Worm (Caenorhabditis elegans) whole organism, L1 larva: ENCODE measurements around the gene F19C6.2.
A peak's percentile ranks its signal among the peaks of the same experiment; 100 is the strongest.

Experiments
- C34B4.2 ChIP-seq: sonication (generic microtip); optimal IDR thresholded peaks from 2 replicates; lab custom pipeline; 2017; ENCODE audit warnings: mild to moderate bottlenecking, missing genetic modification characterization, missing compliant biosample characterization
- Y116A8C.19 ChIP-seq: sonication (generic microtip); optimal IDR thresholded peaks from 2 replicates; lab custom pipeline; 2016; ENCODE audit warnings: missing compliant biosample characterization, missing genetic modification characterization, borderline replicate concordance
- alr-1 ChIP-seq: fragments of 200-800 bp; sonication (Bioruptor generic); optimal IDR thresholded peaks from 2 replicates; lab custom pipeline; 2018; ENCODE audit warnings: borderline replicate concordance, mild to moderate bottlenecking, missing genetic modification characterization, missing compliant biosample characterization
- ama-1 ChIP-seq: fragments of 150-350 bp; optimal IDR thresholded peaks from 2 replicates; lab custom pipeline; 2014
- blmp-1 ChIP-seq: fragments of 150-350 bp; optimal IDR thresholded peaks from 2 replicates; lab custom pipeline; 2014; ENCODE audit warnings: missing biosample characterization, missing genetic modification characterization
- ces-1 ChIP-seq: fragments of 150-350 bp; optimal IDR thresholded peaks from 2 replicates; lab custom pipeline; 2014; ENCODE audit warnings: missing biosample characterization, missing genetic modification reagents, missing genetic modification characterization
- dpl-1 ChIP-seq, 3 experiments: fragments of 150-350 bp in 2 of 3; sonication (generic microtip) in 1 of 3; optimal IDR thresholded peaks; 2 replicates each; lab custom pipeline; 2014 to 2017; ENCODE audit warnings: missing biosample characterization in 3 of 3, missing genetic modification characterization in 3 of 3, missing genetic modification reagents in 3 of 3
- dsc-1 ChIP-seq: sonication (generic microtip); optimal IDR thresholded peaks from 2 replicates; lab custom pipeline; 2016; ENCODE audit warnings: mild to moderate bottlenecking, missing genetic modification characterization, missing compliant biosample characterization
- egl-13 ChIP-seq: sonication (generic microtip); optimal IDR thresholded peaks from 2 replicates; lab custom pipeline; 2016; ENCODE audit warnings: missing genotype, missing genetic modification reagents, missing genetic modification characterization, missing compliant biosample characterization
- elt-3 ChIP-seq, 6 experiments: fragments of 150-350 bp in 1 of 6; sonication (generic microtip); optimal IDR thresholded peaks; 2 replicates each; lab custom pipeline; 2017 to 2018; ENCODE audit warnings: missing biosample characterization in 6 of 6, missing genetic modification characterization in 6 of 6, inconsistent platforms in 1 of 6
- fkh-4 ChIP-seq: sonication (generic microtip); optimal IDR thresholded peaks from 2 replicates; lab custom pipeline; 2016; ENCODE audit warnings: missing compliant biosample characterization, missing genetic modification characterization, borderline replicate concordance
- fkh-8 ChIP-seq: sonication (generic microtip); optimal IDR thresholded peaks from 2 replicates; lab custom pipeline; 2016; ENCODE audit warnings: mild to moderate bottlenecking, missing genetic modification characterization, missing compliant biosample characterization
- fos-1 ChIP-seq: fragments of 150-350 bp; optimal IDR thresholded peaks from 2 replicates; lab custom pipeline; 2014; ENCODE audit warnings: missing biosample characterization, missing genetic modification characterization
- grh-1 ChIP-seq: fragments of 200-800 bp; sonication (Bioruptor generic); IDR thresholded peaks from 2 replicates; pipeline ENCODE4 v1.3.6; 2022; ENCODE audit warnings: missing genetic modification reagents, missing genetic modification characterization, missing compliant biosample characterization
- hlh-4 ChIP-seq: sonication (generic microtip); optimal IDR thresholded peaks from 2 replicates; lab custom pipeline; 2016; ENCODE audit warnings: mild to moderate bottlenecking, missing genetic modification characterization, missing compliant biosample characterization
- isw-1 ChIP-seq: fragments of 200-800 bp; sonication (Bioruptor generic); IDR thresholded peaks from 2 replicates; pipeline ENCODE4 v1.3.6; 2022; ENCODE audit warnings: missing genetic modification characterization, missing compliant biosample characterization
- lin-13 ChIP-seq: fragments of 150-350 bp; optimal IDR thresholded peaks from 2 replicates; lab custom pipeline; 2014; ENCODE audit warnings: missing biosample characterization, missing genetic modification reagents, missing genetic modification characterization
- lin-14 ChIP-seq: fragments of 200-800 bp; sonication (Bioruptor generic); optimal IDR thresholded peaks from 2 replicates; lab custom pipeline; 2018; ENCODE audit warnings: mild to moderate bottlenecking, missing genetic modification characterization, moderate library complexity, missing compliant biosample characterization
- lin-35 ChIP-seq, 2 experiments: fragments of 150-350 bp; optimal IDR thresholded peaks; 2 replicates each; lab custom pipeline; 2014; ENCODE audit warnings: missing biosample characterization in 2 of 2, missing genetic modification characterization in 2 of 2, missing genetic modification reagents in 2 of 2
- lin-39 ChIP-seq: fragments of 150-350 bp; optimal IDR thresholded peaks from 2 replicates; lab custom pipeline; 2014; ENCODE audit warnings: missing biosample characterization, missing genetic modification reagents, missing genetic modification characterization
- lir-3 ChIP-seq: sonication (generic microtip); optimal IDR thresholded peaks from 2 replicates; lab custom pipeline; 2016; ENCODE audit warnings: mild to moderate bottlenecking, missing genetic modification characterization, moderate library complexity, missing compliant biosample characterization; ENCODE audit not compliant: poor library complexity
- lsy-2 ChIP-seq, 2 experiments: fragments of 150-350 bp; optimal IDR thresholded peaks; 2 replicates each; lab custom pipeline; 2014; ENCODE audit warnings: missing biosample characterization in 2 of 2, missing genetic modification characterization in 2 of 2
- nhr-11 ChIP-seq: fragments of 150-350 bp; optimal IDR thresholded peaks from 2 replicates; lab custom pipeline; 2014; ENCODE audit warnings: missing biosample characterization, missing genetic modification characterization
- nhr-19 ChIP-seq: fragments of 200-800 bp; sonication (Bioruptor generic); conservative IDR thresholded peaks from 2 replicates; pipeline ENCODE4 v1.3.6; 2022; ENCODE audit warnings: missing genetic modification characterization, missing compliant biosample characterization
- nhr-20 ChIP-seq: sonication (generic microtip); optimal IDR thresholded peaks from 2 replicates; lab custom pipeline; 2016; ENCODE audit warnings: mild to moderate bottlenecking, missing genetic modification characterization, missing compliant biosample characterization
- nhr-237 ChIP-seq: fragments of 150-350 bp; optimal IDR thresholded peaks from 2 replicates; lab custom pipeline; 2014; ENCODE audit warnings: missing biosample characterization, missing genetic modification characterization
- nhr-28 ChIP-seq: fragments of 150-350 bp; optimal IDR thresholded peaks from 2 replicates; lab custom pipeline; 2014; ENCODE audit warnings: missing biosample characterization, missing genetic modification characterization
- nhr-47 ChIP-seq: sonication (generic microtip); optimal IDR thresholded peaks from 2 replicates; lab custom pipeline; 2016; ENCODE audit warnings: mild to moderate bottlenecking, missing genetic modification characterization, moderate library complexity, missing compliant biosample characterization
- nhr-71 ChIP-seq: sonication (generic microtip); optimal IDR thresholded peaks from 2 replicates; lab custom pipeline; 2016; ENCODE audit warnings: mild to moderate bottlenecking, missing genetic modification characterization, moderate library complexity, missing compliant biosample characterization
- nhr-84 ChIP-seq: sonication (generic microtip); optimal IDR thresholded peaks from 2 replicates; lab custom pipeline; 2017; ENCODE audit warnings: missing biosample characterization, missing genetic modification characterization
- nhr-85 ChIP-seq: sonication (generic microtip); peaks from one replicate; lab custom pipeline; 2016; ENCODE audit warnings: missing genetic modification characterization, inconsistent platforms, missing compliant biosample characterization
- pax-3 ChIP-seq: fragments of 200-800 bp; sonication (Bioruptor generic); optimal IDR thresholded peaks from 2 replicates; lab custom pipeline; 2018; ENCODE audit warnings: mild to moderate bottlenecking, missing genetic modification characterization, moderate library complexity, missing compliant biosample characterization
- pqm-1 ChIP-seq: sonication (generic microtip); optimal IDR thresholded peaks from 3 replicates; lab custom pipeline; 2017; ENCODE audit warnings: missing biosample characterization, missing genetic modification characterization
- rnt-1 ChIP-seq: sonication (generic microtip); optimal IDR thresholded peaks from 2 replicates; lab custom pipeline; 2016; ENCODE audit warnings: mild to moderate bottlenecking, missing genetic modification characterization, moderate library complexity, missing compliant biosample characterization
- snu-23 ChIP-seq: sonication (generic microtip); optimal IDR thresholded peaks from 2 replicates; lab custom pipeline; 2016; ENCODE audit warnings: missing genetic modification characterization, missing compliant biosample characterization
- sox-4 ChIP-seq: sonication (generic microtip); optimal IDR thresholded peaks from 2 replicates; lab custom pipeline; 2016; ENCODE audit warnings: missing genetic modification characterization, missing compliant biosample characterization
- sptf-1 ChIP-seq: fragments of 150-350 bp; optimal IDR thresholded peaks from 2 replicates; lab custom pipeline; 2014; ENCODE audit warnings: missing biosample characterization, missing genetic modification characterization
- swsn-7 ChIP-seq: sonication (generic microtip); optimal IDR thresholded peaks from 2 replicates; lab custom pipeline; 2016; ENCODE audit warnings: missing genetic modification characterization, missing compliant biosample characterization
- unc-86 ChIP-seq: sonication (generic microtip); optimal IDR thresholded peaks from 2 replicates; lab custom pipeline; 2016; ENCODE audit warnings: missing genetic modification characterization, missing compliant biosample characterization
- unc-98 ChIP-seq: fragments of 200-800 bp; sonication (Bioruptor generic); IDR thresholded peaks from 2 replicates; pipeline ENCODE4 v1.3.6; 2022; ENCODE audit warnings: missing genetic modification characterization, missing compliant biosample characterization
- vab-15 ChIP-seq: sonication (generic microtip); optimal IDR thresholded peaks from 2 replicates; lab custom pipeline; 2017; ENCODE audit warnings: missing genotype, mild to moderate bottlenecking, missing genetic modification characterization, missing compliant biosample characterization
- ztf-4 ChIP-seq: fragments of 150-350 bp; optimal IDR thresholded peaks from 2 replicates; lab custom pipeline; 2014; ENCODE audit warnings: missing biosample characterization, missing genetic modification characterization

Gene F19C6.2

DNA sequence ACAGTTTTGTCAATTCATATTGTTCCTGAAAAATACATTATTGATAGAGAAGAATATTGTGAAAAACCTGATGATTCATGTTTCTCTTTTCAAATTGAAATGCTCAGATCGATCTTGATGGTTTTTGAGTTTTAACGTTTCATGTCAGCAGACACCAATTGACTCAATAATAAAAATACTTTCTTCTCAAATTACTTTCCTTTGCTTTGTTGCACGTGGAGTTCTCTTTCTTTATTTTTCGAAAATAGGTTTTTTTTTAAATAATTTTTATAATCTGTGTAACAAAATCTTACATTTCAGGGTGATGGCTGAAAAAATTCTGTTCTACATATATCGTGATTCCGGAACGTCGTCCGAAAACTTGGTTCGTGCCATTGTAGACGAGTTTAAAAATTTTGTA, at the start of gene F19C6.2:
Gene F19C6.2 (plus strand): TSS at position 301 of the 400 bp plus-strand sequence.
- TF ChIP-seq lir-3 (tag; lab: Kevin White, UChicago) (no peak), nhr-84 (no peak), fkh-8 (tag; lab: Kevin White, UChicago) (no peak)

DNA sequence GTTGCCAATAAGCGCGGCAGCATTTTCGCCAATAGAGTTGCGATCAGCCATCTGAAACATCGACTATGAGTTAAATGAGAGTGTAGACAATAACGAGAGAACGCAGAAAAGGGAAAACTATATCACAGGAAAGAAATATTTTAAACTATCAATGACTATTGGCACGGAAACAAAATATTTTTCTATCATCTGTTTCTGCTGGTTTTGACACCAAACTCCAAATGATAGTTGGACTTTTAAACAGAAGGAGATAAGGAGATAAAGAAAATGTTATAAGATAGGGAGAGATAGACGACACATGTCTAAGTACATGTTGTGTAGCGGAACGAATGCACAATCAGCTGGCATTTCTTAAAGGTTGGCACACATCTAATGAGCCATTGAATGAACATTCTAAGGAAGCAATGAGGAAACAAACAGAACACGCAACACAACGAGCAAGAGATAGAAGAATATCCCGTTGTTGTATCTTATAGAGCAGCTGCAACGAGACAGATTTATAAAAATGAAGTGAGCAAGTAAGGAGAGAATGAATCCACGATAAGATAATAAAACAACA, 46.2 kb upstream of the F19C6.2 start, which contains the start of gene cysl-1:
Gene cysl-1 (minus strand): TSS at position 51 of the 559 bp plus-strand sequence.
- TF ChIP-seq sox-4 (tag; lab: Kevin White, UChicago) (peak; percentile 16), nhr-71 (tag; lab: Kevin White, UChicago) (peak; percentile 23), isw-1 (no peak), lin-39 (tag; lab: Kevin White, UChicago) (no peak), pqm-1 (tag; lab: Kevin White, UChicago) (no peak), nhr-11 (tag; lab: Kevin White, UChicago) (no peak), dpl-1 (GFP tag; optimal IDR thresholded peaks at IDR 0.05; lab: Kevin White, UChicago) (no peak), elt-3 (tag; optimal IDR thresholded peaks at IDR 0.05; lab: Kevin White, UChicago) (peak in 1 of 6 experiments; percentile 8), vab-15 (tag; lab: Kevin White, UChicago) (no peak), swsn-7 (tag; lab: Kevin White, UChicago) (no peak), lin-14 (GFP tag; lab: Kevin White, UChicago) (peak; percentile 41), blmp-1 (tag; lab: Kevin White, UChicago) (no peak), unc-98 (GFP tag; lab: Robert Waterston, UW) (no peak), nhr-19 (GFP tag; lab: Robert Waterston, UW) (no peak), ama-1 (lab: Kevin White, UChicago) (no peak), grh-1 (no peak), nhr-237 (tag; lab: Kevin White, UChicago) (no peak), lir-3 (tag; lab: Kevin White, UChicago) (no peak), fos-1 (tag; lab: Kevin White, UChicago) (no peak), alr-1 (no peak), lin-13 (no peak), rnt-1 (peak; percentile 8)
- TF ChIP-seq, all 84 proteins: peak for 5

DNA sequence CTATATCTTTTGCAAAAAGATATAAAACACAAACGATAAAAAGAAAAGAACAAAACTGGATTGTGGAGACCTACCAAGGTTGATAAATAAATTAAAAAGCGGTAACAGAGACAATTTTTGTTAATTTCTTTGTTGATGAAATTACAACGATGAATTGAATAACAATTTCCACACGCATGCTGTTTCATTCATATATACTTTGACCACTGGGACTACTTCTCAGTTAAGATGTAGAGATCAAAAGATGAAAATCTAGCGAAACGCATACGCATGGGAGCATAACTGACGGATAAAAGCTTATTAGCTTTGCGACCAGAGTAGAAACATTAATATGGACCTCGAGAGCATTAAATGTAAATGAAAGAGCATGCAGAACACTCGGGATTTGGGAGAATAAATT, 44.7 kb upstream of the F19C6.2 start:
- TF ChIP-seq ces-1 (GFP tag; lab: Kevin White, UChicago): no peak
- TF ChIP-seq ztf-4 (tag; lab: Kevin White, UChicago): no peak
- no peak for TF ChIP-seq C34B4.2 (tag; lab: Kevin White, UChicago)
- no peak for TF ChIP-seq lin-35 (GFP tag; optimal IDR thresholded peaks at IDR 0.05; lab: Kevin White, UChicago)
- TF ChIP-seq Y116A8C.19 (tag; lab: Kevin White, UChicago): no peak
- no peak for TF ChIP-seq nhr-85 (tag; lab: Kevin White, UChicago)
- TF ChIP-seq nhr-28 (tag; lab: Kevin White, UChicago): no peak
- TF ChIP-seq nhr-47 (tag; lab: Kevin White, UChicago): no peak
- TF ChIP-seq elt-3 (tag; optimal IDR thresholded peaks at IDR 0.05; lab: Kevin White, UChicago): no peak
- no peak for TF ChIP-seq hlh-4 (tag; lab: Kevin White, UChicago)
- no peak for TF ChIP-seq sptf-1 (tag; lab: Kevin White, UChicago)
- TF ChIP-seq fkh-4 (tag; lab: Kevin White, UChicago): no peak

DNA sequence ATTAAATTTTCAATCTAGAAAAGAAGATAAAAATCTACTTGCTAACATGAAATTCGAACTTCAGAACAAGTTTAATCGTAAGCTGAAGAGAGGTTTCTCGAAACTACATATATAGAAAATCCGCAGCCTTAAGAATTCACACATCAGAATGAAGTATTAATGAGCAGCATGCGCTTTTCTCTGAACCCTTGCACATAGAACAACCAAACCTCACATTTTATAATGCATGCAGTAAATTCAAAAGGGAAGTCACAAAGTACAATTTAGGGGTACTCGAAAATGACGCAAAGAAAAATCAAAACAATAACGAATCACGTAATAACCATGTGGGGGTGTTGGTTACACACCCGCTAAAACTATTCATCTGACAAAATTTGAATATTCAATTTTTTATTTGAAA, 44.2 kb upstream of the F19C6.2 start:
- TF ChIP-seq nhr-85 (tag; lab: Kevin White, UChicago): peak; percentile 45
- TF ChIP-seq lin-14 (GFP tag; lab: Kevin White, UChicago): peak; percentile 57
- peak; percentile 1 for TF ChIP-seq nhr-20
- peak; percentile 55 for TF ChIP-seq sox-4 (tag; lab: Kevin White, UChicago)
- peak; percentile 47 for TF ChIP-seq dsc-1 (tag; lab: Kevin White, UChicago)
- TF ChIP-seq nhr-47 (tag; lab: Kevin White, UChicago): peak; percentile 57
- peak; percentile 89 for TF ChIP-seq fkh-8 (tag; lab: Kevin White, UChicago)
- TF ChIP-seq pax-3 (tag; lab: Kevin White, UChicago): peak; percentile 35
- TF ChIP-seq lsy-2 (tag; optimal IDR thresholded peaks at IDR 0.05; lab: Kevin White, UChicago): peak in 1 of 2 experiments; percentile 13
- TF ChIP-seq snu-23: peak; percentile 5
- peak; percentile 42 for TF ChIP-seq egl-13 (tag; lab: Kevin White, UChicago)
- peak; percentile 88 for TF ChIP-seq nhr-19 (GFP tag; lab: Robert Waterston, UW)
- TF ChIP-seq unc-86 (tag; lab: Kevin White, UChicago): peak; percentile 87
- peak; percentile 82 for TF ChIP-seq nhr-71 (tag; lab: Kevin White, UChicago)
- peak; percentile 17; the same call in 1 of the 2 replicates for TF ChIP-seq isw-1
